Worm (Caenorhabditis elegans): ENCODE results near the gene C18H7.12.

DNA sequence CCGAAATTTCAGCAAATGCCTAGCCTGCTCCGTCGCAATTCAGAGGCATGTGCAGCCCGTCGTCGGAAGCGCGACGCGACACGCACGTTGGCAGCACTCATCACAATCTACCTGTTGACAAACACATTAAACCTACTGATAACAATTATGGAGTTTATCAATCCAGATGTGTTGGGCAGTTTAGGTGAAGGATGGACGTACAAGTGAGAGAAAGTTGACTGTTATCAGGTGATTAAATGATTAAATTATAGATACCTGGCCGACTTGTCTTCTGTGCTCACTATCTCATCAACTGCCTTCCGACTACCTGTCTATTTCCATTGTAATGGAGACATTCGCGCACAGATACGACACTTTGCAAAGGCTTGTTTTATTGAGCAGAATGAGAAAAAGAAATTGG lies 35.7 kb downstream of the C18H7.12 start:
- TF ChIP-seq F55B11.4 (tag; optimal IDR thresholded peaks at IDR 0.05; ENCODE audit: borderline replicate concordance, insufficient read depth) (no peak), F49E8.2 (tag; optimal IDR thresholded peaks at IDR 0.05; ENCODE audit: insufficient read depth) (no peak), B0019.2 (GFP tag; conservative IDR thresholded peaks at IDR 0.05) (no peak)

Measured in whole organism, young adult.